Worm (Caenorhabditis elegans) whole organism, midembryonic: ENCODE measurements around the gene sdz-21.

Experiments used
- T22C8.4 ChIP-seq: fragments of 200-800 bp; sonication (Bioruptor generic); IDR thresholded peaks from 2 replicates; pipeline ENCODE4 v1.3.6; 2022; ENCODE audit warnings: missing genetic modification characterization, missing compliant biosample characterization
- cog-1 ChIP-seq: sonication (generic microtip); optimal IDR thresholded peaks from 2 replicates; lab custom pipeline; 2016; ENCODE audit warnings: missing genetic modification characterization, missing compliant biosample characterization
- flt-1 ChIP-seq: fragments of 200-800 bp; sonication (Bioruptor generic); IDR thresholded peaks from 2 replicates; pipeline ENCODE4 v1.3.6; 2022; ENCODE audit warnings: missing genetic modification characterization, missing compliant biosample characterization
- klf-2 ChIP-seq: fragments of 200-800 bp; sonication (Bioruptor generic); conservative IDR thresholded peaks from 2 replicates; pipeline ENCODE4 v1.3.6; 2022; ENCODE audit warnings: missing genetic modification reagents, missing genetic modification characterization, missing compliant biosample characterization
- med-1 ChIP-seq: sonication (generic microtip); optimal IDR thresholded peaks from 2 replicates; lab custom pipeline; 2017; ENCODE audit warnings: missing genetic modification characterization, mild to moderate bottlenecking, missing compliant biosample characterization, antibody characterized with exemption, missing genetic modification reagents; ENCODE audit not compliant: insufficient read depth
- ref-1 ChIP-seq: fragments of 200-800 bp; sonication (Bioruptor generic); conservative IDR thresholded peaks from 2 replicates; pipeline ENCODE4 v1.3.6; 2022; ENCODE audit warnings: missing genetic modification reagents, missing genetic modification characterization, missing compliant biosample characterization
- tab-1 ChIP-seq: fragments of 200-800 bp; sonication (Bioruptor generic); IDR thresholded peaks from 2 replicates; pipeline ENCODE4 v1.3.6; 2022; ENCODE audit warnings: missing genetic modification characterization, missing compliant biosample characterization
- ztf-23 ChIP-seq: fragments of 200-800 bp; sonication (Bioruptor generic); IDR thresholded peaks from 2 replicates; pipeline ENCODE4 v1.3.6; 2022; ENCODE audit warnings: missing genetic modification reagents, missing genetic modification characterization, missing compliant biosample characterization
- ztf-29 ChIP-seq: fragments of 200-800 bp; sonication (Bioruptor generic); IDR thresholded peaks from 2 replicates; pipeline ENCODE4 v1.3.6; 2022; ENCODE audit warnings: missing genetic modification reagents, missing genetic modification characterization, missing compliant biosample characterization

ce11 chrIII:5620186-5620585 is 36.7 kb downstream of the sdz-21 start:
- no peak for TF ChIP-seq klf-2 (GFP tag; lab: Robert Waterston, UW)
- no peak for TF ChIP-seq ztf-29
- TF ChIP-seq cog-1 (tag; lab: Kevin White, UChicago), result no peak
- TF ChIP-seq T22C8.4 (GFP tag; lab: Robert Waterston, UW), result no peak
- TF ChIP-seq med-1 (GFP tag; lab: Kevin White, UChicago), result no peak
- TF ChIP-seq ztf-23 (GFP tag; lab: Robert Waterston, UW), result no peak
- no peak for TF ChIP-seq ref-1 (GFP tag; lab: Robert Waterston, UW)
- no peak for TF ChIP-seq flt-1 (GFP tag; lab: Robert Waterston, UW)
- TF ChIP-seq tab-1, result no peak
